Worm (Caenorhabditis elegans) whole organism, L4 larva: ENCODE data around the gene T22B7.22.

Experiments
- F10B5.3 ChIP-seq: sonication (generic microtip); optimal IDR thresholded peaks from 2 replicates; lab custom pipeline; 2016; ENCODE audit warnings: mild to moderate bottlenecking, missing genetic modification characterization, missing compliant biosample characterization
- F26F4.8 ChIP-seq: fragments of 200-800 bp; sonication (Bioruptor generic); conservative IDR thresholded peaks from 2 replicates; pipeline ENCODE4 v1.3.6; 2022; ENCODE audit warnings: missing genetic modification characterization, missing compliant biosample characterization
- F37D6.2 ChIP-seq: sonication (generic microtip); optimal IDR thresholded peaks from 2 replicates; lab custom pipeline; 2016; ENCODE audit warnings: mild to moderate bottlenecking, missing genetic modification characterization, missing compliant biosample characterization
- F44E2.7 ChIP-seq: fragments of 200-800 bp; sonication (Bioruptor generic); IDR thresholded peaks from 2 replicates; pipeline ENCODE4 v2.1.2; 2022; ENCODE audit warnings: missing genetic modification characterization, missing compliant biosample characterization
- R02D3.7 ChIP-seq: fragments of 150-350 bp; sonication (generic microtip); optimal IDR thresholded peaks from 3 replicates; lab custom pipeline; 2014; ENCODE audit warnings: missing biosample characterization, missing genetic modification characterization
- T20F7.1 ChIP-seq: fragments of 200-800 bp; sonication (Bioruptor generic); optimal IDR thresholded peaks from 2 replicates; lab custom pipeline; 2018; ENCODE audit warnings: mild to moderate bottlenecking, missing genetic modification characterization, missing compliant biosample characterization
- Y5F2A.4 ChIP-seq: fragments of 200-800 bp; sonication (Bioruptor generic); optimal IDR thresholded peaks from 2 replicates; lab custom pipeline; 2018; ENCODE audit warnings: mild to moderate bottlenecking, missing genetic modification characterization, missing compliant biosample characterization
- Y75B8A.6 ChIP-seq: fragments of 200-800 bp; sonication (Bioruptor generic); IDR thresholded peaks from 2 replicates; pipeline ENCODE4 v1.3.6; 2022; ENCODE audit warnings: missing genetic modification reagents, missing genetic modification characterization, missing compliant biosample characterization
- ZK337.2 ChIP-seq: fragments of 200-800 bp; sonication (Bioruptor generic); IDR thresholded peaks from 2 replicates; pipeline ENCODE4 v1.3.6; 2022; ENCODE audit warnings: missing genetic modification reagents, missing genetic modification characterization, missing compliant biosample characterization
- attf-4 ChIP-seq: sonication (generic microtip); optimal IDR thresholded peaks from 3 replicates; lab custom pipeline; 2017; ENCODE audit warnings: missing biosample characterization, missing genetic modification characterization
- ceh-62 ChIP-seq: sonication (generic microtip); optimal IDR thresholded peaks from 2 replicates; lab custom pipeline; 2017; ENCODE audit warnings: missing biosample characterization, missing genetic modification characterization
- ctbp-1 ChIP-seq: fragments of 200-800 bp; sonication (Bioruptor generic); IDR thresholded peaks from 2 replicates; pipeline ENCODE4 v1.3.6; 2022; ENCODE audit warnings: missing genetic modification reagents, missing genetic modification characterization, missing compliant biosample characterization
- daf-12 ChIP-seq: fragments of 150-350 bp; optimal IDR thresholded peaks from 2 replicates; lab custom pipeline; 2014; ENCODE audit warnings: missing biosample characterization, missing genetic modification reagents, missing genetic modification characterization
- daf-19 ChIP-seq: fragments of 200-800 bp; sonication (Bioruptor generic); conservative IDR thresholded peaks from 2 replicates; pipeline ENCODE4 v1.3.6; 2022; ENCODE audit warnings: missing genetic modification characterization, missing compliant biosample characterization
- dmd-6 ChIP-seq: fragments of 200-800 bp; sonication (Bioruptor generic); IDR thresholded peaks from 2 replicates; pipeline ENCODE4 v1.3.6; 2022; ENCODE audit warnings: missing genetic modification reagents, missing genetic modification characterization, missing compliant biosample characterization
- egl-27 ChIP-seq: sonication (generic microtip); optimal IDR thresholded peaks from 3 replicates; lab custom pipeline; 2017; ENCODE audit warnings: missing biosample characterization, missing genetic modification reagents, missing genetic modification characterization
- fkh-10 ChIP-seq: fragments of 150-350 bp; optimal IDR thresholded peaks from 2 replicates; lab custom pipeline; 2014; ENCODE audit warnings: missing biosample characterization, missing genetic modification reagents, missing genetic modification characterization
- hlh-11 ChIP-seq: fragments of 200-800 bp; sonication (Bioruptor generic); optimal IDR thresholded peaks from 2 replicates; lab custom pipeline; 2018; ENCODE audit warnings: mild to moderate bottlenecking, missing genetic modification characterization, missing compliant biosample characterization
- hlh-30 ChIP-seq: sonication (generic microtip); optimal IDR thresholded peaks from 2 replicates; lab custom pipeline; 2017; ENCODE audit warnings: antibody characterized with exemption, mild to moderate bottlenecking, missing genetic modification characterization, missing compliant biosample characterization; ENCODE audit not compliant: insufficient read depth
- lin-1 ChIP-seq: fragments of 200-800 bp; sonication (Bioruptor generic); IDR thresholded peaks from 2 replicates; pipeline ENCODE4 v1.3.6; 2022; ENCODE audit warnings: missing genetic modification reagents, missing genetic modification characterization, missing compliant biosample characterization
- lin-13 ChIP-seq: fragments of 150-350 bp; optimal IDR thresholded peaks from 2 replicates; lab custom pipeline; 2014; ENCODE audit warnings: missing biosample characterization, missing genetic modification reagents, missing genetic modification characterization
- lir-3 ChIP-seq: sonication (generic microtip); optimal IDR thresholded peaks from 2 replicates; lab custom pipeline; 2016; ENCODE audit warnings: mild to moderate bottlenecking, missing genetic modification characterization, missing compliant biosample characterization
- madf-9 ChIP-seq: fragments of 200-800 bp; sonication (Bioruptor generic); conservative IDR thresholded peaks from 2 replicates; pipeline ENCODE4 v1.3.6; 2022; ENCODE audit warnings: missing genetic modification reagents, missing genetic modification characterization, missing compliant biosample characterization
- mdl-1 ChIP-seq, 2 experiments: fragments of 150-350 bp in 1 of 2; sonication (generic microtip) in 1 of 2; optimal IDR thresholded peaks; 2 replicates each; lab custom pipeline; 2014 to 2017; ENCODE audit warnings: missing biosample characterization in 2 of 2, missing genetic modification characterization in 2 of 2
- mes-2 ChIP-seq: sonication (generic microtip); optimal IDR thresholded peaks from 2 replicates; lab custom pipeline; 2016; ENCODE audit warnings: missing genotype, mild to moderate bottlenecking, missing genetic modification characterization, missing compliant biosample characterization; ENCODE audit not compliant: poor library complexity, severe bottlenecking
- mxl-3 ChIP-seq: fragments of 200-800 bp; sonication (Bioruptor generic); optimal IDR thresholded peaks from 2 replicates; lab custom pipeline; 2018; ENCODE audit warnings: mild to moderate bottlenecking, missing genetic modification characterization, missing compliant biosample characterization
- nhr-102 ChIP-seq: sonication (generic microtip); optimal IDR thresholded peaks from 2 replicates; lab custom pipeline; 2016; ENCODE audit warnings: mild to moderate bottlenecking, missing genetic modification characterization, moderate library complexity, missing compliant biosample characterization
- nhr-28 ChIP-seq: fragments of 150-350 bp; optimal IDR thresholded peaks from 2 replicates; lab custom pipeline; 2014; ENCODE audit warnings: missing biosample characterization, missing genetic modification characterization
- rbr-2 ChIP-seq: sonication (generic microtip); optimal IDR thresholded peaks from 2 replicates; lab custom pipeline; 2016; ENCODE audit warnings: missing genotype, missing genetic modification characterization, missing compliant biosample characterization
- sdz-12 ChIP-seq: fragments of 200-800 bp; sonication (Bioruptor generic); optimal IDR thresholded peaks from 2 replicates; lab custom pipeline; 2018; ENCODE audit warnings: mild to moderate bottlenecking, missing genetic modification characterization, missing compliant biosample characterization
- set-16 ChIP-seq: fragments of 200-800 bp; sonication (Bioruptor generic); IDR thresholded peaks from 2 replicates; pipeline ENCODE4 v1.3.6; 2022; ENCODE audit warnings: missing genetic modification reagents, missing genetic modification characterization, missing compliant biosample characterization
- spr-1 ChIP-seq: sonication (generic microtip); optimal IDR thresholded peaks from 2 replicates; lab custom pipeline; 2016; ENCODE audit warnings: mild to moderate bottlenecking, missing genetic modification characterization, missing compliant biosample characterization
- tag-97 ChIP-seq: fragments of 200-800 bp; sonication (Bioruptor generic); IDR thresholded peaks from 2 replicates; pipeline ENCODE4 v1.3.6; 2022; ENCODE audit warnings: missing genetic modification characterization, missing compliant biosample characterization
- unc-130 ChIP-seq: sonication (generic microtip); optimal IDR thresholded peaks from 2 replicates; lab custom pipeline; 2016; ENCODE audit warnings: missing genetic modification reagents, missing genetic modification characterization, missing compliant biosample characterization
- unc-62 ChIP-seq, 3 experiments: fragments of 150-350 bp in 1 of 3; sonication (generic microtip); optimal IDR thresholded peaks in 2 of 3; peaks in 1 of 3; 1 replicate in 1 of 3; 2 replicates in 2 of 3; lab custom pipeline; 2014 to 2017; ENCODE audit warnings: missing biosample characterization in 3 of 3, missing genetic modification characterization in 3 of 3, missing genetic modification reagents in 3 of 3, missing genotype in 1 of 3
- vab-7 ChIP-seq: fragments of 200-800 bp; sonication (Bioruptor generic); IDR thresholded peaks from 2 replicates; pipeline ENCODE4 v1.3.6; 2022; ENCODE audit warnings: missing genetic modification reagents, missing genetic modification characterization, missing compliant biosample characterization
- zag-1 ChIP-seq: fragments of 150-350 bp; optimal IDR thresholded peaks from 2 replicates; lab custom pipeline; 2014; ENCODE audit warnings: missing biosample characterization, missing genetic modification characterization
- zfp-2 ChIP-seq: sonication (generic microtip); optimal IDR thresholded peaks from 2 replicates; lab custom pipeline; 2016; ENCODE audit warnings: mild to moderate bottlenecking, missing genetic modification characterization, missing compliant biosample characterization
- zip-11 ChIP-seq: fragments of 200-800 bp; sonication (Bioruptor generic); IDR thresholded peaks from 2 replicates; pipeline ENCODE4 v1.3.6; 2022; ENCODE audit warnings: missing genetic modification characterization, missing compliant biosample characterization
- ztf-11 ChIP-seq: fragments of 150-350 bp; optimal IDR thresholded peaks from 2 replicates; lab custom pipeline; 2014; ENCODE audit warnings: missing biosample characterization, missing genetic modification characterization

Gene T22B7.22

ce11 chrX:5686065-5686464 lies 26.3 kb downstream of the T22B7.22 start, which contains the start of gene set-20 (continued):
- TF ChIP-seq F37D6.2 (tag; lab: Kevin White, UChicago) (peak; percentile 33), Y75B8A.6 (GFP tag; lab: Robert Waterston, UW) (no peak), mdl-1 (tag; optimal IDR thresholded peaks at IDR 0.05; lab: Kevin White, UChicago) (peak; percentile 50 to 73), hlh-30 (tag; lab: Kevin White, UChicago) (no peak), nhr-102 (tag; lab: Kevin White, UChicago) (no peak), madf-9 (GFP tag; lab: Robert Waterston, UW) (no peak), ctbp-1 (GFP tag; lab: Robert Waterston, UW) (0 out of 2 replicates have a peak, but pooled peaks have one; percentile 12), mes-2 (tag; lab: Kevin White, UChicago) (peak; percentile 67), set-16 (GFP tag; lab: Robert Waterston, UW) (no peak), nhr-28 (tag; lab: Kevin White, UChicago) (peak; percentile 65), mxl-3 (peak; percentile 67), vab-7 (0 out of 2 replicates have a peak, but pooled peaks have one; percentile 60), attf-4 (tag; lab: Kevin White, UChicago) (peak; percentile 27), fkh-10 (GFP tag; lab: Kevin White, UChicago) (peak; percentile 19), ztf-11 (no peak), Y5F2A.4 (GFP tag; lab: Kevin White, UChicago) (no peak), egl-27 (tag; lab: Kevin White, UChicago) (no peak), ZK337.2 (no peak), F10B5.3 (peak; percentile 64)
- TF ChIP-seq, all 104 proteins: peak for 20

ce11 chrX:5689077-5689476 lies 29.3 kb downstream of the T22B7.22 start:
- no peak for TF ChIP-seq zip-11 (GFP tag; lab: Robert Waterston, UW)
- no peak for TF ChIP-seq ztf-11
- TF ChIP-seq hlh-11 = no peak
- no peak for TF ChIP-seq rbr-2 (tag; lab: Kevin White, UChicago)
- no peak for TF ChIP-seq R02D3.7 (tag; lab: Kevin White, UChicago)
- TF ChIP-seq tag-97 (GFP tag; lab: Robert Waterston, UW) = no peak
- TF ChIP-seq lin-1 (GFP tag; lab: Robert Waterston, UW) = no peak
- no peak for TF ChIP-seq T20F7.1 (GFP tag; lab: Kevin White, UChicago)
- TF ChIP-seq lir-3 (tag; lab: Kevin White, UChicago) = no peak
- TF ChIP-seq F44E2.7 = no peak
- TF ChIP-seq zfp-2 (tag; lab: Kevin White, UChicago) = no peak
- TF ChIP-seq F37D6.2 (tag; lab: Kevin White, UChicago) = no peak
- no peak for TF ChIP-seq F26F4.8 (GFP tag; lab: Robert Waterston, UW)
- no peak for TF ChIP-seq unc-130 (GFP tag; lab: Kevin White, UChicago)
- TF ChIP-seq daf-12 = no peak
- no peak for TF ChIP-seq spr-1 (tag; lab: Kevin White, UChicago)
- no peak for TF ChIP-seq mes-2 (tag; lab: Kevin White, UChicago)
- no peak for TF ChIP-seq dmd-6
- no peak for TF ChIP-seq Y75B8A.6 (GFP tag; lab: Robert Waterston, UW)
- TF ChIP-seq lin-13 (GFP tag; lab: Kevin White, UChicago) = no peak

DNA sequence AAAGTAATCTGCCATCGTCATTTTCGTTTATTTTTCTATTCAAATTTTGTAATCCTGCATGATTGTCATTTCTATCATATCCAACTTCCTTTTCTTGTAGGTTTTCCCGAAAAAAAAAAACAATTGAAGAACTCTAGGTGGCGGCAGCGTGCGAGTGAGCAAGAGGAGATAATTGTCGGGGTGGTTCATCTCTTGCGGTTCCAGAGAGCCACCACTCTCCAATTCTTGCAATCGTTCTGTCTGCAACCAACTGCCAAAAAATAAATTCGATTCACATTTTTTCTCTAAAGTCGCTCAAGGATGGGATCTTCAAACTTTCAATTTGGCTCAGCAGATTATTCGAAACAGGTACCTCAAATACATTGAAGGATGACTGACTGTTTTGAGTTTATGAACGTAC lies 32.3 kb downstream of the T22B7.22 start, which contains the start of gene W01C8.1:
Gene W01C8.1, plus strand, starts transcription at position 301 of the 400 bp plus-strand sequence.
- TF ChIP-seq daf-19 (no peak), sdz-12 (GFP tag; lab: Kevin White, UChicago) (no peak), unc-62 (GFP tag; optimal IDR thresholded peaks at IDR 0.05 in 1 of 2; lab: Kevin White, UChicago) (peak in 1 of 2 experiments; percentile 80), unc-62 (tag; optimal IDR thresholded peaks at IDR 0.05; lab: Kevin White, UChicago) (no peak), zag-1 (tag; lab: Kevin White, UChicago) (no peak), ceh-62 (no peak)
